Worm (Caenorhabditis elegans) whole organism, L2 larva: ENCODE results near the gene Y75B8A.25.

ENCODE experiments used
- F13H6.1 ChIP-seq: sonication (generic microtip); optimal IDR thresholded peaks from 2 replicates; lab custom pipeline; 2016; ENCODE audit warnings: missing genetic modification characterization, missing compliant biosample characterization
- Y55F3AM.14 ChIP-seq: fragments of 200-800 bp; sonication (Bioruptor generic); optimal IDR thresholded peaks from 2 replicates; lab custom pipeline; 2018; ENCODE audit warnings: mild to moderate bottlenecking, missing genetic modification characterization, missing compliant biosample characterization
- ZK546.5 ChIP-seq: sonication (generic microtip); optimal IDR thresholded peaks from 2 replicates; lab custom pipeline; 2017; ENCODE audit warnings: missing biosample characterization, missing genetic modification characterization
- aly-2 ChIP-seq: fragments of 150-350 bp; optimal IDR thresholded peaks from 2 replicates; lab custom pipeline; 2014; ENCODE audit warnings: missing biosample characterization, missing genetic modification characterization
- ama-1 ChIP-seq: fragments of 150-350 bp; optimal IDR thresholded peaks from 2 replicates; lab custom pipeline; 2018; ENCODE audit warnings: inconsistent platforms
- blmp-1 ChIP-seq: sonication (generic microtip); optimal IDR thresholded peaks from 2 replicates; lab custom pipeline; 2017; ENCODE audit warnings: missing genetic modification characterization, mild to moderate bottlenecking, missing compliant biosample characterization, antibody characterized with exemption, moderate library complexity; ENCODE audit not compliant: insufficient read depth
- ceh-16 ChIP-seq: fragments of 150-350 bp; optimal IDR thresholded peaks from 2 replicates; lab custom pipeline; 2014; ENCODE audit warnings: missing biosample characterization, missing genetic modification characterization
- ceh-82 ChIP-seq: fragments of 150-350 bp; optimal IDR thresholded peaks from 2 replicates; lab custom pipeline; 2014; ENCODE audit warnings: missing biosample characterization, missing genetic modification characterization
- crh-2 ChIP-seq: sonication (generic microtip); optimal IDR thresholded peaks from 2 replicates; lab custom pipeline; 2017; ENCODE audit warnings: missing biosample characterization, missing genetic modification characterization
- egl-27 ChIP-seq: sonication (generic microtip); optimal IDR thresholded peaks from 3 replicates; lab custom pipeline; 2017; ENCODE audit warnings: missing biosample characterization, missing genetic modification reagents, missing genetic modification characterization
- fos-1 ChIP-seq: fragments of 150-350 bp; optimal IDR thresholded peaks from 2 replicates; lab custom pipeline; 2014; ENCODE audit warnings: missing biosample characterization, missing genetic modification characterization
- gmeb-1 ChIP-seq: fragments of 150-350 bp; optimal IDR thresholded peaks from 2 replicates; lab custom pipeline; 2014; ENCODE audit warnings: missing biosample characterization, missing genetic modification characterization
- lin-11 ChIP-seq: fragments of 150-350 bp; sonication (generic microtip); optimal IDR thresholded peaks from 2 replicates; lab custom pipeline; 2014; ENCODE audit warnings: missing biosample characterization, missing genetic modification characterization, inconsistent platforms, mixed read lengths
- lin-13 ChIP-seq: fragments of 150-350 bp; optimal IDR thresholded peaks from 2 replicates; lab custom pipeline; 2014; ENCODE audit warnings: missing biosample characterization, missing genetic modification reagents, missing genetic modification characterization
- lin-39 ChIP-seq: fragments of 150-350 bp; optimal IDR thresholded peaks from 2 replicates; lab custom pipeline; 2014; ENCODE audit warnings: missing biosample characterization, missing genetic modification reagents, missing genetic modification characterization
- lsy-2 ChIP-seq, 2 experiments: fragments of 150-350 bp in 1 of 2; sonication (generic microtip) in 1 of 2; optimal IDR thresholded peaks; 2 replicates each; lab custom pipeline; 2014 to 2017; ENCODE audit warnings: missing biosample characterization in 2 of 2, missing genetic modification characterization in 2 of 2
- mab-5 ChIP-seq: fragments of 150-350 bp; optimal IDR thresholded peaks from 2 replicates; lab custom pipeline; 2014; ENCODE audit warnings: missing biosample characterization, missing genetic modification characterization
- nhr-10 ChIP-seq: sonication (generic microtip); optimal IDR thresholded peaks from 2 replicates; lab custom pipeline; 2017; ENCODE audit warnings: missing biosample characterization, missing genetic modification characterization
- nhr-11 ChIP-seq: fragments of 150-350 bp; optimal IDR thresholded peaks from 2 replicates; lab custom pipeline; 2014; ENCODE audit warnings: missing biosample characterization, missing genetic modification characterization
- nhr-129 ChIP-seq: fragments of 150-350 bp; optimal IDR thresholded peaks from 2 replicates; lab custom pipeline; 2014; ENCODE audit warnings: missing biosample characterization, missing genetic modification characterization
- nhr-21 ChIP-seq: fragments of 150-350 bp; optimal IDR thresholded peaks from 2 replicates; lab custom pipeline; 2014; ENCODE audit warnings: missing biosample characterization, missing genetic modification characterization
- nhr-23 ChIP-seq: fragments of 150-350 bp; optimal IDR thresholded peaks from 2 replicates; lab custom pipeline; 2014; ENCODE audit warnings: missing biosample characterization, missing genetic modification reagents, missing genetic modification characterization
- nhr-25 ChIP-seq: fragments of 150-350 bp; sonication (generic microtip); optimal IDR thresholded peaks from 3 replicates; lab custom pipeline; 2014; ENCODE audit warnings: missing biosample characterization, missing genetic modification characterization
- nhr-77 ChIP-seq: fragments of 150-350 bp; optimal IDR thresholded peaks from 2 replicates; lab custom pipeline; 2014; ENCODE audit warnings: missing biosample characterization, missing genetic modification characterization
- peb-1 ChIP-seq: fragments of 150-350 bp; optimal IDR thresholded peaks from 2 replicates; lab custom pipeline; 2014; ENCODE audit warnings: missing biosample characterization, missing genetic modification characterization
- sem-4 ChIP-seq: fragments of 150-350 bp; optimal IDR thresholded peaks from 2 replicates; lab custom pipeline; 2014; ENCODE audit warnings: missing biosample characterization, missing genetic modification reagents, missing genetic modification characterization
- sma-3 ChIP-seq: sonication (generic microtip); optimal IDR thresholded peaks from 2 replicates; lab custom pipeline; 2016; ENCODE audit warnings: missing genetic modification reagents, missing genetic modification characterization, missing compliant biosample characterization
- sma-9 ChIP-seq, 2 experiments: fragments of 150-350 bp in 1 of 2; sonication (generic microtip) in 1 of 2; optimal IDR thresholded peaks; 2 replicates each; lab custom pipeline; 2014 to 2016; ENCODE audit warnings: missing genetic modification characterization in 2 of 2, mild to moderate bottlenecking in 1 of 2, missing biosample characterization in 1 of 2, missing compliant biosample characterization in 1 of 2, missing genetic modification reagents in 1 of 2, moderate library complexity in 1 of 2
- unc-55 ChIP-seq: fragments of 150-350 bp; sonication (generic microtip); optimal IDR thresholded peaks from 3 replicates; lab custom pipeline; 2014; ENCODE audit warnings: missing biosample characterization, missing genetic modification reagents, missing genetic modification characterization
- unc-62 ChIP-seq: fragments of 150-350 bp; optimal IDR thresholded peaks from 2 replicates; lab custom pipeline; 2014; ENCODE audit warnings: missing biosample characterization, missing genetic modification reagents, missing genetic modification characterization
- zag-1 ChIP-seq: fragments of 150-350 bp; optimal IDR thresholded peaks from 2 replicates; lab custom pipeline; 2014; ENCODE audit warnings: missing biosample characterization, missing genetic modification characterization
- ztf-1 ChIP-seq: fragments of 200-800 bp; sonication (Bioruptor generic); conservative IDR thresholded peaks from 2 replicates; pipeline ENCODE4 v1.3.6; 2022; ENCODE audit warnings: missing genetic modification characterization, missing compliant biosample characterization
- ztf-11 ChIP-seq: sonication (generic microtip); optimal IDR thresholded peaks from 2 replicates; lab custom pipeline; 2017; ENCODE audit warnings: missing biosample characterization, missing genetic modification characterization

Gene Y75B8A.25

ce11 chrIII:12325284-12325683, 51.4 kb downstream of the Y75B8A.25 start:
- TF ChIP-seq gmeb-1 (tag; lab: Kevin White, UChicago) (peak; percentile 49), fos-1 (tag; lab: Kevin White, UChicago) (peak; percentile 90), F13H6.1 (peak; percentile 25), ztf-1 (GFP tag; lab: Robert Waterston, UW) (no peak), blmp-1 (tag; lab: Kevin White, UChicago) (no peak), Y55F3AM.14 (GFP tag; lab: Kevin White, UChicago) (no peak), ama-1 (lab: Kevin White, UChicago) (no peak), nhr-25 (tag; lab: Kevin White, UChicago) (no peak), lin-11 (no peak), sem-4 (no peak), nhr-129 (tag; lab: Kevin White, UChicago) (peak; percentile 20), nhr-11 (no peak), sma-9 (GFP tag; optimal IDR thresholded peaks at IDR 0.05; lab: Kevin White, UChicago) (peak; percentile 35), sma-9 (tag; optimal IDR thresholded peaks at IDR 0.05; lab: Kevin White, UChicago) (no peak), unc-62 (GFP tag; lab: Kevin White, UChicago) (no peak), sma-3 (peak; percentile 0), lsy-2 (tag; optimal IDR thresholded peaks at IDR 0.05; lab: Kevin White, UChicago) (no peak), crh-2 (tag; lab: Kevin White, UChicago) (peak; percentile 95)

DNA sequence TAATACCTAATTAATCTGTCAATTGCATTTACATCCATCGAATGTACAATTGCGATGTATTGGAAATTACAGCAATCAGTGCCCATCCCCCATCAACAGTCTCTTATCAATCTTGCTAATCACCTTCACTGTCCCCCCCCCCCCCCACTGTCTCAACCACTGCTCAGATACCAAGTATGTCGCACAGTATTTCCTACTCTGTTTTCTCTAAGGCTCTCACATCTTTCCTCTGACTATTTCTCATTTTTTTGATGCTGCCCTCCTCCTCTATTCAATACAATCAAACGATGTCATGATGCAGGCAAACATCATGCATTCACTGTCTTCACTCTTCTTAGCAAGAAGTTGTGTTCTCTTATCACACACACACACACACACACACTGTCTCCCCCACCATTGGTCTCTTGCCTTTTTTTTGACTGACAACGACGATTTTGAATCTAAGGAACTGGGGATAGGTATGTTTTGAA, 53.7 kb downstream of the Y75B8A.25 start, which contains the start of the genes zip-12 and Y75B8A.63:
TSS of gene zip-12 (plus strand) at position 387 of the 470 bp plus-strand sequence.
TSS of gene Y75B8A.63 (plus strand) at position 420 of the 470 bp plus-strand sequence.
- TF ChIP-seq F13H6.1 (no peak), ZK546.5 (tag; lab: Kevin White, UChicago) (no peak), sma-9 (GFP tag; optimal IDR thresholded peaks at IDR 0.05; lab: Kevin White, UChicago) (peak; percentile 4), sma-9 (tag; optimal IDR thresholded peaks at IDR 0.05; lab: Kevin White, UChicago) (no peak), fos-1 (tag; lab: Kevin White, UChicago) (peak; percentile 85), nhr-25 (tag; lab: Kevin White, UChicago) (no peak), unc-55 (GFP tag; lab: Kevin White, UChicago) (no peak), blmp-1 (tag; lab: Kevin White, UChicago) (no peak), ztf-11 (tag; lab: Kevin White, UChicago) (no peak), nhr-129 (tag; lab: Kevin White, UChicago) (peak; percentile 7), egl-27 (tag; lab: Kevin White, UChicago) (no peak), crh-2 (tag; lab: Kevin White, UChicago) (peak; percentile 20), mab-5 (tag; lab: Kevin White, UChicago) (no peak)

ce11 chrIII:12331300-12331699, 57.5 kb downstream of the Y75B8A.25 start:
- no peak for TF ChIP-seq peb-1
- no peak for TF ChIP-seq zag-1 (tag; lab: Kevin White, UChicago)
- TF ChIP-seq sma-9 (GFP tag; optimal IDR thresholded peaks at IDR 0.05; lab: Kevin White, UChicago), result no peak
- no peak for TF ChIP-seq sma-9 (tag; optimal IDR thresholded peaks at IDR 0.05; lab: Kevin White, UChicago)
- TF ChIP-seq fos-1 (tag; lab: Kevin White, UChicago), result no peak
- TF ChIP-seq lin-13 (GFP tag; lab: Kevin White, UChicago), result no peak
- TF ChIP-seq unc-55 (GFP tag; lab: Kevin White, UChicago), result no peak
- TF ChIP-seq aly-2 (tag; lab: Kevin White, UChicago), result no peak
- no peak for TF ChIP-seq nhr-23 (tag; lab: Kevin White, UChicago)
- TF ChIP-seq ceh-16 (tag; lab: Kevin White, UChicago), result no peak
- TF ChIP-seq lin-39 (tag; lab: Kevin White, UChicago), result no peak
- TF ChIP-seq nhr-21, result no peak
- no peak for TF ChIP-seq nhr-77 (tag; lab: Kevin White, UChicago)
- TF ChIP-seq nhr-10 (tag; lab: Kevin White, UChicago), result no peak
- no peak for TF ChIP-seq ceh-82
